Worm (Caenorhabditis elegans): ENCODE data around the gene nhr-286.
"Not testable (repeated sequence)": the region's sequence is repeated elsewhere in the genome, so short reads cannot be mapped to it uniquely, and the experiment has no call there.

The nhr-286 gene

ce11 chrV:7060396-7060795 is 31.0 kb downstream of the nhr-286 start, which contains the start of the genes Y57E12AL.6 and Y57E12AL.1 (continued):
- TF ChIP-seq mdl-1 (tag; optimal IDR thresholded peaks at IDR 0.05) (peak in 1 of 2 experiments; percentile 31), fos-1 (tag; optimal IDR thresholded peaks at IDR 0.05) (peak; percentile 51), blmp-1 (tag; optimal IDR thresholded peaks at IDR 0.05; ENCODE audit: insufficient read depth) (peak; percentile 36), F13H6.1 (tag; optimal IDR thresholded peaks at IDR 0.05) (peak; percentile 83), mbf-1 (tag; optimal IDR thresholded peaks at IDR 0.05) (no peak), R02D3.7 (tag; optimal IDR thresholded peaks at IDR 0.05) (peak; percentile 7), gmeb-1 (tag; optimal IDR thresholded peaks at IDR 0.05) (peak; percentile 86), C34F6.9 (tag; optimal IDR thresholded peaks at IDR 0.05) (peak; percentile 93), nhr-10 (tag; optimal IDR thresholded peaks at IDR 0.05) (no peak)

- TF ChIP-seq elt-3 (tag; optimal IDR thresholded peaks at IDR 0.05) (no peak), ceh-16 (tag; optimal IDR thresholded peaks at IDR 0.05) (no peak), lsy-2 (tag; optimal IDR thresholded peaks at IDR 0.05) (no peak), nhr-11 (tag; optimal IDR thresholded peaks at IDR 0.05) (no peak), nhr-21 (tag; optimal IDR thresholded peaks at IDR 0.05) (no peak), nhr-25 (tag; optimal IDR thresholded peaks at IDR 0.05) (no peak), blmp-1 (tag; optimal IDR thresholded peaks at IDR 0.05; ENCODE audit: insufficient read depth) (no peak)
Observed at ce11 chrV:7059350-7059749, 32.1 kb downstream of the nhr-286 start, which contains the start of gene mdt-6. Gene mdt-6 (minus strand): TSS chrV:7059624.

- TF ChIP-seq elt-3, peb-1, mdl-1 (tag; optimal IDR thresholded peaks at IDR 0.05): not testable (repeated sequence)
Observed at ce11 chrV:7057795-7058194, 33.6 kb downstream of the nhr-286 start, which contains the start of gene Y57E12AL.2. Gene Y57E12AL.2 (plus strand): TSS chrV:7058095.

- no peak for TF ChIP-seq ama-1 (optimal IDR thresholded peaks at IDR 0.05)
- no peak for TF ChIP-seq ztf-11 (tag; optimal IDR thresholded peaks at IDR 0.05)
- no peak for TF ChIP-seq elt-1 (tag; optimal IDR thresholded peaks at IDR 0.05)
- TF ChIP-seq fos-1 (tag; optimal IDR thresholded peaks at IDR 0.05): no peak
- no peak for TF ChIP-seq nhr-10 (tag; optimal IDR thresholded peaks at IDR 0.05)
- no peak for TF ChIP-seq crh-2 (tag; optimal IDR thresholded peaks at IDR 0.05)
- no peak for TF ChIP-seq unc-62 (GFP tag; optimal IDR thresholded peaks at IDR 0.05)
Observed at ce11 chrV:7054598-7054997, 36.8 kb downstream of the nhr-286 start, which contains the start of gene spig-8. Gene spig-8 (plus strand): TSS chrV:7054898.

- TF ChIP-seq nhr-23 (tag; optimal IDR thresholded peaks at IDR 0.05) (no peak), nhr-12 (tag; optimal IDR thresholded peaks at IDR 0.05) (no peak), unc-55 (GFP tag; optimal IDR thresholded peaks at IDR 0.05) (no peak), ztf-4 (tag; optimal IDR thresholded peaks at IDR 0.05) (no peak), nhr-10 (tag; optimal IDR thresholded peaks at IDR 0.05) (no peak), unc-62 (GFP tag; optimal IDR thresholded peaks at IDR 0.05) (no peak), lin-11 (tag; optimal IDR thresholded peaks at IDR 0.05) (no peak), lin-39 (tag; optimal IDR thresholded peaks at IDR 0.05) (no peak), zag-1 (tag; optimal IDR thresholded peaks at IDR 0.05) (no peak)
Observed at ce11 chrV:7053100-7053499, 38.3 kb downstream of the nhr-286 start, which contains the start of gene txt-17. Gene txt-17 (minus strand): TSS chrV:7053200.

ce11 chrV:7051133-7051765 is 40.2 kb downstream of the nhr-286 start, which contains the start of the genes tofu-2 and spig-1:
Gene tofu-2 (minus strand): TSS chrV:7051248.
Gene spig-1 (plus strand): TSS chrV:7051715.
- TF ChIP-seq nhr-25 (tag; optimal IDR thresholded peaks at IDR 0.05) (no peak), crh-2 (tag; optimal IDR thresholded peaks at IDR 0.05) (no peak), ztf-1 (GFP tag; conservative IDR thresholded peaks at IDR 0.05) (no peak), sma-9 (GFP tag; optimal IDR thresholded peaks at IDR 0.05) (no peak), sma-9 (tag; optimal IDR thresholded peaks at IDR 0.05) (no peak), aly-2 (tag; optimal IDR thresholded peaks at IDR 0.05) (no peak), unc-39 (tag; optimal IDR thresholded peaks at IDR 0.05) (no peak), sem-4 (tag; optimal IDR thresholded peaks at IDR 0.05) (no peak), egl-27 (tag; optimal IDR thresholded peaks at IDR 0.05) (no peak), nhr-77 (tag; optimal IDR thresholded peaks at IDR 0.05) (no peak)

All from whole organism, L2 larva.